Worm (Caenorhabditis elegans) whole organism, late embryonic: Measurements from ENCODE around the gene srh-1.

Experiments used
- ama-1 ChIP-seq: fragments of 150-350 bp; optimal IDR thresholded peaks from 2 replicates; lab custom pipeline; 2014
- ceh-30 ChIP-seq: fragments of 150-350 bp; optimal IDR thresholded peaks from 2 replicates; lab custom pipeline; 2014; ENCODE audit warnings: missing biosample characterization, missing genetic modification characterization
- ceh-45 ChIP-seq: fragments of 200-800 bp; sonication (Bioruptor generic); IDR thresholded peaks from 2 replicates; pipeline ENCODE4 v1.3.6; 2022; ENCODE audit warnings: missing genetic modification reagents, missing genetic modification characterization, missing compliant biosample characterization
- ceh-9 ChIP-seq: sonication (generic microtip); optimal IDR thresholded peaks from 2 replicates; lab custom pipeline; 2016; ENCODE audit warnings: mild to moderate bottlenecking, missing genetic modification characterization, inconsistent platforms, missing compliant biosample characterization
- elt-2 ChIP-seq: sonication (generic microtip); optimal IDR thresholded peaks from 2 replicates; lab custom pipeline; 2016; ENCODE audit warnings: missing genetic modification reagents, missing genetic modification characterization, missing compliant biosample characterization
- pag-3 ChIP-seq: sonication (generic microtip); optimal IDR thresholded peaks from 2 replicates; lab custom pipeline; 2016; ENCODE audit warnings: missing compliant biosample characterization, missing genetic modification characterization, borderline replicate concordance
- pros-1 ChIP-seq: fragments of 150-350 bp; optimal IDR thresholded peaks from 2 replicates; lab custom pipeline; 2014; ENCODE audit warnings: missing biosample characterization, missing genetic modification reagents, missing genetic modification characterization
- rnt-1 ChIP-seq: sonication (generic microtip); optimal IDR thresholded peaks from 2 replicates; lab custom pipeline; 2016; ENCODE audit warnings: missing genetic modification characterization, missing compliant biosample characterization
- sox-4 ChIP-seq: sonication (generic microtip); optimal IDR thresholded peaks from 2 replicates; lab custom pipeline; 2017; ENCODE audit warnings: mild to moderate bottlenecking, missing genetic modification characterization, inconsistent platforms, missing compliant biosample characterization
- tbx-2 ChIP-seq: sonication (generic microtip); optimal IDR thresholded peaks from 2 replicates; lab custom pipeline; 2016; ENCODE audit warnings: missing genetic modification characterization, missing compliant biosample characterization
- unc-42 ChIP-seq: sonication (generic microtip); optimal IDR thresholded peaks from 2 replicates; lab custom pipeline; 2016; ENCODE audit warnings: missing genotype, missing genetic modification characterization, missing compliant biosample characterization
- ztf-16 ChIP-seq: sonication (generic microtip); optimal IDR thresholded peaks from 2 replicates; lab custom pipeline; 2017; ENCODE audit warnings: missing genetic modification characterization, missing compliant biosample characterization

DNA sequence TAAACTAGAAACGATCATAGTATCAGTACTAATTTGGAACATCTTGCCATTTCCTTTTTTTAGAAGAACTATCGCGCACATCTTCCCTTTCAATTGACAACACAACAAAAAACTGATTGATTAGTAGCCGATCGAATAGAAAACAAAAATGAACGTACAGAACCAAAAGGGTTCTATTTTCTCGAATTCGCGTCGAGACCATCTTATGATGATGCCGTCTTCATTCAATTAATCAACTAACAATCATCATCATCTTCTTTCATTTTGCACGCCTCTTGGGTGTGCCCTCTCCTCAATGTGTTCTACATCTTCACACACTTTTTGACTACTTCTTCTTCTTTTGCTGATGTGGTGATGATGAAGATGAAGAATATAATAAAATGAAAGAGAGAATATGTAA, 14.1 kb downstream of the srh-1 start:
- TF ChIP-seq elt-2 (tag; lab: Kevin White, UChicago) (no peak), sox-4 (tag; lab: Kevin White, UChicago) (no peak), ceh-9 (no peak), ama-1 (no peak), ceh-45 (GFP tag; lab: Robert Waterston, UW) (no peak), pag-3 (tag; lab: Kevin White, UChicago) (no peak), unc-42 (tag; lab: Kevin White, UChicago) (no peak), ceh-30 (tag; lab: Kevin White, UChicago) (no peak), pros-1 (tag; lab: Kevin White, UChicago) (no peak), ztf-16 (no peak), tbx-2 (tag; lab: Kevin White, UChicago) (no peak), rnt-1 (tag; lab: Kevin White, UChicago) (no peak)
